Worm (Caenorhabditis elegans) whole organism, L1 larva: ENCODE data around the gene F13B6.1.

Source experiments
- ama-1 ChIP-seq: fragments of 150-350 bp; optimal IDR thresholded peaks from 2 replicates; lab custom pipeline; 2014
- ceh-82 ChIP-seq, 3 experiments: fragments of 150-350 bp in 1 of 3; sonication (generic microtip) in 2 of 3; optimal IDR thresholded peaks; 2 replicates each; lab custom pipeline; 2014 to 2017; ENCODE audit warnings: missing biosample characterization in 3 of 3, missing genetic modification characterization in 3 of 3
- fkh-8 ChIP-seq: sonication (generic microtip); optimal IDR thresholded peaks from 2 replicates; lab custom pipeline; 2016; ENCODE audit warnings: mild to moderate bottlenecking, missing genetic modification characterization, missing compliant biosample characterization
- lin-39 ChIP-seq: fragments of 150-350 bp; optimal IDR thresholded peaks from 2 replicates; lab custom pipeline; 2014; ENCODE audit warnings: missing biosample characterization, missing genetic modification reagents, missing genetic modification characterization
- mdl-1 ChIP-seq, 2 experiments: fragments of 150-350 bp; optimal IDR thresholded peaks; 2 replicates each; lab custom pipeline; 2014 to 2017; ENCODE audit warnings: missing biosample characterization in 2 of 2, missing genetic modification characterization in 2 of 2, inconsistent platforms in 1 of 2
- nhr-28 ChIP-seq: fragments of 150-350 bp; optimal IDR thresholded peaks from 2 replicates; lab custom pipeline; 2014; ENCODE audit warnings: missing biosample characterization, missing genetic modification characterization
- snu-23 ChIP-seq: sonication (generic microtip); optimal IDR thresholded peaks from 2 replicates; lab custom pipeline; 2016; ENCODE audit warnings: missing genetic modification characterization, missing compliant biosample characterization
- unc-86 ChIP-seq: sonication (generic microtip); optimal IDR thresholded peaks from 2 replicates; lab custom pipeline; 2016; ENCODE audit warnings: missing genetic modification characterization, missing compliant biosample characterization
- ztf-4 ChIP-seq: fragments of 150-350 bp; optimal IDR thresholded peaks from 2 replicates; lab custom pipeline; 2014; ENCODE audit warnings: missing biosample characterization, missing genetic modification characterization

- TF ChIP-seq lin-39 (tag; lab: Kevin White, UChicago) (no peak), nhr-28 (tag; lab: Kevin White, UChicago) (no peak), ama-1 (lab: Kevin White, UChicago) (no peak), ztf-4 (tag; lab: Kevin White, UChicago) (no peak), unc-86 (no peak), mdl-1 (tag; optimal IDR thresholded peaks at IDR 0.05; lab: Kevin White, UChicago) (no peak), snu-23 (no peak), fkh-8 (tag; lab: Kevin White, UChicago) (no peak), ceh-82 (tag; optimal IDR thresholded peaks at IDR 0.05; lab: Kevin White, UChicago) (no peak)
These were observed 37.5 kb upstream of the F13B6.1 start, which contains the start of gene B0496.6 for ce11 chrIV:7418818-7419217.
